Worm (Caenorhabditis elegans) whole organism, L4 larva: Measurements from ENCODE around the gene C06A6.4.

ENCODE experiments used
- D1046.2 ChIP-seq: fragments of 200-800 bp; sonication (Bioruptor generic); IDR thresholded peaks from 2 replicates; pipeline ENCODE4 v1.3.6; 2022; ENCODE audit warnings: missing genetic modification characterization, missing compliant biosample characterization
- F37D6.2 ChIP-seq: sonication (generic microtip); optimal IDR thresholded peaks from 2 replicates; lab custom pipeline; 2016; ENCODE audit warnings: mild to moderate bottlenecking, missing genetic modification characterization, missing compliant biosample characterization
- F49E8.2 ChIP-seq: sonication (generic microtip); optimal IDR thresholded peaks from 2 replicates; lab custom pipeline; 2016; ENCODE audit warnings: missing compliant biosample characterization, mild to moderate bottlenecking, missing genetic modification characterization, borderline replicate concordance
- R02D3.7 ChIP-seq: fragments of 150-350 bp; sonication (generic microtip); optimal IDR thresholded peaks from 3 replicates; lab custom pipeline; 2014; ENCODE audit warnings: missing biosample characterization, missing genetic modification characterization
- T20F7.1 ChIP-seq: fragments of 200-800 bp; sonication (Bioruptor generic); optimal IDR thresholded peaks from 2 replicates; lab custom pipeline; 2018; ENCODE audit warnings: mild to moderate bottlenecking, missing genetic modification characterization, missing compliant biosample characterization
- T26A8.4 ChIP-seq: fragments of 200-800 bp; sonication (Bioruptor generic); IDR thresholded peaks from 2 replicates; pipeline ENCODE4 v1.3.6; 2022; ENCODE audit warnings: missing genetic modification characterization, missing compliant biosample characterization
- Y48G9A.11 ChIP-seq: fragments of 200-800 bp; sonication (Bioruptor generic); IDR thresholded peaks from 2 replicates; pipeline ENCODE4 v1.3.6; 2022; ENCODE audit warnings: missing genetic modification reagents, missing genetic modification characterization, missing compliant biosample characterization
- Y5F2A.4 ChIP-seq: fragments of 200-800 bp; sonication (Bioruptor generic); optimal IDR thresholded peaks from 2 replicates; lab custom pipeline; 2018; ENCODE audit warnings: mild to moderate bottlenecking, missing genetic modification characterization, missing compliant biosample characterization
- aha-1 ChIP-seq: fragments of 150-350 bp; peaks from one replicate; lab custom pipeline; 2014; ENCODE audit warnings: missing biosample characterization, missing genetic modification characterization
- aly-2 ChIP-seq: sonication (generic microtip); optimal IDR thresholded peaks from 2 replicates; lab custom pipeline; 2018; ENCODE audit warnings: missing biosample characterization, missing genetic modification characterization
- ama-1 ChIP-seq: fragments of 150-350 bp; optimal IDR thresholded peaks from 2 replicates; lab custom pipeline; 2014; ENCODE audit warnings: inconsistent platforms, mixed read lengths
- attf-4 ChIP-seq: sonication (generic microtip); optimal IDR thresholded peaks from 3 replicates; lab custom pipeline; 2017; ENCODE audit warnings: missing biosample characterization, missing genetic modification characterization
- ceh-20 ChIP-seq: fragments of 200-800 bp; sonication (Bioruptor generic); IDR thresholded peaks from 2 replicates; pipeline ENCODE4 v1.3.6; 2022; ENCODE audit warnings: missing genetic modification reagents, missing genetic modification characterization, missing compliant biosample characterization
- ceh-32 ChIP-seq: sonication (generic microtip); optimal IDR thresholded peaks from 2 replicates; lab custom pipeline; 2016; ENCODE audit warnings: mild to moderate bottlenecking, missing genetic modification characterization, missing compliant biosample characterization; ENCODE audit not compliant: poor library complexity
- ceh-62 ChIP-seq: sonication (generic microtip); optimal IDR thresholded peaks from 2 replicates; lab custom pipeline; 2017; ENCODE audit warnings: missing biosample characterization, missing genetic modification characterization
- cey-2 ChIP-seq: sonication (generic microtip); optimal IDR thresholded peaks from 3 replicates; lab custom pipeline; 2017; ENCODE audit warnings: missing genetic modification characterization, mild to moderate bottlenecking, missing compliant biosample characterization, antibody characterized with exemption, borderline replicate concordance; ENCODE audit not compliant: insufficient read depth
- dmd-6 ChIP-seq: fragments of 200-800 bp; sonication (Bioruptor generic); IDR thresholded peaks from 2 replicates; pipeline ENCODE4 v1.3.6; 2022; ENCODE audit warnings: missing genetic modification reagents, missing genetic modification characterization, missing compliant biosample characterization
- dmd-9 ChIP-seq: fragments of 200-800 bp; sonication (Bioruptor generic); IDR thresholded peaks from 2 replicates; pipeline ENCODE4 v1.3.6; 2022; ENCODE audit warnings: missing genetic modification reagents, missing genetic modification characterization, missing compliant biosample characterization
- duxl-1 ChIP-seq: sonication (generic microtip); optimal IDR thresholded peaks from 2 replicates; lab custom pipeline; 2016; ENCODE audit warnings: mild to moderate bottlenecking, missing genetic modification characterization, moderate library complexity, missing compliant biosample characterization; ENCODE audit not compliant: poor library complexity
- dve-1 ChIP-seq: sonication (generic microtip); optimal IDR thresholded peaks from 2 replicates; lab custom pipeline; 2017; ENCODE audit warnings: antibody characterized with exemption, mild to moderate bottlenecking, missing genetic modification characterization, missing compliant biosample characterization; ENCODE audit not compliant: insufficient read depth
- egl-27 ChIP-seq: sonication (generic microtip); optimal IDR thresholded peaks from 3 replicates; lab custom pipeline; 2017; ENCODE audit warnings: missing biosample characterization, missing genetic modification reagents, missing genetic modification characterization
- fos-1 ChIP-seq: fragments of 150-350 bp; optimal IDR thresholded peaks from 2 replicates; lab custom pipeline; 2014; ENCODE audit warnings: missing biosample characterization, missing genetic modification characterization
- gei-8 ChIP-seq: fragments of 200-800 bp; sonication (Bioruptor generic); optimal IDR thresholded peaks from 2 replicates; lab custom pipeline; 2018; ENCODE audit warnings: mild to moderate bottlenecking, missing genetic modification characterization, missing compliant biosample characterization
- hif-1 ChIP-seq, 2 experiments: sonication (generic microtip); optimal IDR thresholded peaks; 2 replicates each; lab custom pipeline; 2016 to 2017; ENCODE audit warnings: missing compliant biosample characterization in 2 of 2, missing genetic modification characterization in 2 of 2, missing genetic modification reagents in 2 of 2, missing genotype in 2 of 2, mild to moderate bottlenecking in 1 of 2
- hlh-11 ChIP-seq: fragments of 200-800 bp; sonication (Bioruptor generic); optimal IDR thresholded peaks from 2 replicates; lab custom pipeline; 2018; ENCODE audit warnings: mild to moderate bottlenecking, missing genetic modification characterization, missing compliant biosample characterization
- hlh-30 ChIP-seq: sonication (generic microtip); optimal IDR thresholded peaks from 2 replicates; lab custom pipeline; 2017; ENCODE audit warnings: antibody characterized with exemption, mild to moderate bottlenecking, missing genetic modification characterization, missing compliant biosample characterization; ENCODE audit not compliant: insufficient read depth
- lin-15B ChIP-seq: fragments of 150-350 bp; sonication (generic microtip); optimal IDR thresholded peaks from 3 replicates; lab custom pipeline; 2014; ENCODE audit warnings: missing biosample characterization, missing genetic modification characterization
- lin-29 ChIP-seq: fragments of 200-800 bp; sonication (Bioruptor generic); IDR thresholded peaks from 2 replicates; pipeline ENCODE4 v1.3.6; 2022; ENCODE audit warnings: missing genetic modification reagents, missing genetic modification characterization, missing compliant biosample characterization
- lsy-2 ChIP-seq, 2 experiments: fragments of 150-350 bp in 1 of 2; sonication (generic microtip) in 1 of 2; optimal IDR thresholded peaks; 2 replicates each; lab custom pipeline; 2014 to 2017; ENCODE audit warnings: missing biosample characterization in 2 of 2, missing genetic modification characterization in 2 of 2
- madf-5 ChIP-seq, 2 experiments: fragments of 200-800 bp; sonication (Bioruptor generic); IDR thresholded peaks; 2 replicates each; pipeline ENCODE4 v1.3.6; 2022; ENCODE audit warnings: missing compliant biosample characterization in 2 of 2, missing genetic modification characterization in 2 of 2
- mdt-29 ChIP-seq: fragments of 200-800 bp; sonication (Bioruptor generic); IDR thresholded peaks from 2 replicates; pipeline ENCODE4 v1.3.6; 2022; ENCODE audit warnings: missing genetic modification reagents, missing genetic modification characterization, missing compliant biosample characterization
- mep-1 ChIP-seq: fragments of 150-350 bp; sonication (generic microtip); optimal IDR thresholded peaks from 3 replicates; lab custom pipeline; 2014; ENCODE audit warnings: missing biosample characterization, missing genetic modification characterization
- mes-2 ChIP-seq: sonication (generic microtip); optimal IDR thresholded peaks from 2 replicates; lab custom pipeline; 2016; ENCODE audit warnings: missing genotype, mild to moderate bottlenecking, missing genetic modification characterization, missing compliant biosample characterization; ENCODE audit not compliant: poor library complexity, severe bottlenecking
- mxl-2 ChIP-seq: fragments of 200-800 bp; sonication (Bioruptor generic); conservative IDR thresholded peaks from 2 replicates; pipeline ENCODE4 v1.3.6; 2022; ENCODE audit warnings: missing genetic modification reagents, missing genetic modification characterization, missing compliant biosample characterization
- mxl-3 ChIP-seq: fragments of 200-800 bp; sonication (Bioruptor generic); optimal IDR thresholded peaks from 2 replicates; lab custom pipeline; 2018; ENCODE audit warnings: mild to moderate bottlenecking, missing genetic modification characterization, missing compliant biosample characterization
- nhr-25 ChIP-seq: sonication (generic microtip); optimal IDR thresholded peaks from 2 replicates; lab custom pipeline; 2017; ENCODE audit warnings: missing genetic modification characterization, mild to moderate bottlenecking, missing compliant biosample characterization, antibody characterized with exemption, moderate library complexity, borderline replicate concordance; ENCODE audit not compliant: insufficient read depth
- nhr-28 ChIP-seq: fragments of 150-350 bp; optimal IDR thresholded peaks from 2 replicates; lab custom pipeline; 2014; ENCODE audit warnings: missing biosample characterization, missing genetic modification characterization
- nhr-41 ChIP-seq: fragments of 200-800 bp; sonication (Bioruptor generic); IDR thresholded peaks from 2 replicates; pipeline ENCODE4 v1.3.6; 2022; ENCODE audit warnings: missing genetic modification reagents, missing genetic modification characterization, missing compliant biosample characterization
- nhr-6 ChIP-seq: fragments of 150-350 bp; optimal IDR thresholded peaks from 2 replicates; lab custom pipeline; 2014; ENCODE audit warnings: missing biosample characterization, missing genetic modification characterization
- nhr-76 ChIP-seq: fragments of 150-350 bp; optimal IDR thresholded peaks from 2 replicates; lab custom pipeline; 2014; ENCODE audit warnings: missing biosample characterization, missing genetic modification characterization
- rbr-2 ChIP-seq: sonication (generic microtip); optimal IDR thresholded peaks from 2 replicates; lab custom pipeline; 2016; ENCODE audit warnings: missing genotype, missing genetic modification characterization, missing compliant biosample characterization
- sdz-12 ChIP-seq: fragments of 200-800 bp; sonication (Bioruptor generic); optimal IDR thresholded peaks from 2 replicates; lab custom pipeline; 2018; ENCODE audit warnings: mild to moderate bottlenecking, missing genetic modification characterization, missing compliant biosample characterization
- skn-1 ChIP-seq: fragments of 150-350 bp; optimal IDR thresholded peaks from 2 replicates; lab custom pipeline; 2014; ENCODE audit warnings: missing biosample characterization, missing genetic modification characterization
- spr-1 ChIP-seq: sonication (generic microtip); optimal IDR thresholded peaks from 2 replicates; lab custom pipeline; 2016; ENCODE audit warnings: mild to moderate bottlenecking, missing genetic modification characterization, missing compliant biosample characterization
- zag-1 ChIP-seq: fragments of 150-350 bp; optimal IDR thresholded peaks from 2 replicates; lab custom pipeline; 2014; ENCODE audit warnings: missing biosample characterization, missing genetic modification characterization
- zfp-3 ChIP-seq: fragments of 200-800 bp; sonication (Bioruptor generic); conservative IDR thresholded peaks from 2 replicates; pipeline ENCODE4 v1.3.6; 2022; ENCODE audit warnings: missing genetic modification reagents, missing genetic modification characterization, missing compliant biosample characterization
- zip-11 ChIP-seq: fragments of 200-800 bp; sonication (Bioruptor generic); IDR thresholded peaks from 2 replicates; pipeline ENCODE4 v1.3.6; 2022; ENCODE audit warnings: missing genetic modification characterization, missing compliant biosample characterization
- zip-2 ChIP-seq: fragments of 150-350 bp; optimal IDR thresholded peaks from 2 replicates; lab custom pipeline; 2014; ENCODE audit warnings: missing biosample characterization, missing genetic modification characterization
- ztf-7 ChIP-seq: fragments of 150-350 bp; optimal IDR thresholded peaks from 2 replicates; lab custom pipeline; 2014; ENCODE audit warnings: missing biosample characterization, missing genetic modification characterization

The C06A6.4 gene

ce11 chrIV:7789521-7789949 lies 39.6 kb downstream of the C06A6.4 start, which contains the start of gene imp-3 (continued):
- peak; percentile 53 for TF ChIP-seq zfp-3
- TF ChIP-seq ceh-62, result no peak
- TF ChIP-seq ceh-32, result no peak
- TF ChIP-seq mxl-3 (GFP tag; lab: Kevin White, UChicago), result peak; percentile 84
- no peak for TF ChIP-seq lin-15B (tag; lab: Kevin White, UChicago)
- TF ChIP-seq egl-27 (tag; lab: Kevin White, UChicago), result no peak
- peak; percentile 74 for TF ChIP-seq Y5F2A.4 (GFP tag; lab: Kevin White, UChicago)
- peak in 1 of 2 experiments; percentile 53 for TF ChIP-seq hif-1 (tag; optimal IDR thresholded peaks at IDR 0.05; lab: Kevin White, UChicago)
- no peak for TF ChIP-seq attf-4
- peak; percentile 64 for TF ChIP-seq rbr-2 (tag; lab: Kevin White, UChicago)
- TF ChIP-seq aha-1 (tag; lab: Kevin White, UChicago), result peak; percentile 98
- peak; percentile 21 for TF ChIP-seq nhr-6 (tag; lab: Kevin White, UChicago)
- no peak for TF ChIP-seq ztf-7 (tag; lab: Kevin White, UChicago)
- TF ChIP-seq R02D3.7 (tag; lab: Kevin White, UChicago), result no peak
- no peak for TF ChIP-seq zip-11 (GFP tag; lab: Robert Waterston, UW)
- TF ChIP-seq spr-1 (tag; lab: Kevin White, UChicago), result peak; percentile 18
- peak; percentile 50; the same call in 1 of the 2 replicates for TF ChIP-seq ceh-20 (GFP tag; lab: Robert Waterston, UW)
- TF ChIP-seq lsy-2 (tag; optimal IDR thresholded peaks at IDR 0.05; lab: Kevin White, UChicago), result peak; percentile 30 to 83
- no peak for TF ChIP-seq nhr-41 (GFP tag; lab: Robert Waterston, UW)
- no peak for TF ChIP-seq zag-1 (tag; lab: Kevin White, UChicago)

ce11 chrIV:7785506-7786065 lies 43.5 kb downstream of the C06A6.4 start, which contains the start of gene tag-322:
Gene tag-322, minus strand, starts transcription at chrIV:7785556.
- TF ChIP-seq madf-5 (GFP tag; IDR thresholded peaks at IDR 0.05; lab: Robert Waterston, UW) (no peak), mxl-2 (GFP tag; lab: Robert Waterston, UW) (no peak), Y48G9A.11 (GFP tag; lab: Robert Waterston, UW) (no peak), sdz-12 (GFP tag; lab: Kevin White, UChicago) (no peak), T26A8.4 (GFP tag; lab: Robert Waterston, UW) (no peak), hlh-11 (tag; lab: Kevin White, UChicago) (peak; percentile 32), mdt-29 (GFP tag; lab: Robert Waterston, UW) (no peak), duxl-1 (tag; lab: Kevin White, UChicago) (no peak), hlh-30 (peak; percentile 54), F37D6.2 (tag; lab: Kevin White, UChicago) (peak; percentile 16), mes-2 (peak; percentile 84), gei-8 (GFP tag; lab: Kevin White, UChicago) (no peak), lin-15B (tag; lab: Kevin White, UChicago) (no peak), D1046.2 (GFP tag; lab: Robert Waterston, UW) (no peak), rbr-2 (tag; lab: Kevin White, UChicago) (peak; percentile 62), skn-1 (tag; lab: Kevin White, UChicago) (no peak), mep-1 (peak; percentile 85), dmd-6 (GFP tag; lab: Robert Waterston, UW) (peak; percentile 25; the same call in 1 of the 2 replicates), F49E8.2 (tag; lab: Kevin White, UChicago) (no peak), dve-1 (tag; lab: Kevin White, UChicago) (peak; percentile 70), cey-2 (tag; lab: Kevin White, UChicago) (no peak), nhr-28 (peak; percentile 44), dmd-9 (no peak), lin-29 (GFP tag; lab: Robert Waterston, UW) (no peak), fos-1 (tag; lab: Kevin White, UChicago) (no peak), ztf-7 (tag; lab: Kevin White, UChicago) (peak; percentile 11), ama-1 (lab: Kevin White, UChicago) (peak; percentile 44), zip-2 (tag; lab: Kevin White, UChicago) (no peak), spr-1 (tag; lab: Kevin White, UChicago) (peak; percentile 58), T20F7.1 (GFP tag; lab: Kevin White, UChicago) (peak; percentile 47), nhr-25 (tag; lab: Kevin White, UChicago) (no peak), nhr-76 (tag; lab: Kevin White, UChicago) (no peak), aly-2 (no peak)
